Fruit fly (Drosophila melanogaster) whole organism, wandering third instar larva: ENCODE measurements around the gene CG9514.

Source experiments
- Abd-B ChIP-seq: fragments of >200 bp; optimal IDR thresholded peaks from 2 replicates; lab custom pipeline; 2017; ENCODE audit warnings: missing biosample characterization, missing genetic modification characterization
- CG32264 ChIP-seq: fragments of 200-800 bp; sonication (Bioruptor generic); optimal IDR thresholded peaks from 2 replicates; lab custom pipeline; 2016; ENCODE audit warnings: missing biosample characterization, missing genetic modification characterization
- CG9705 ChIP-seq: fragments of 200-800 bp; sonication (Bioruptor generic); optimal IDR thresholded peaks from 2 replicates; lab custom pipeline; 2018; ENCODE audit warnings: missing biosample characterization, mild to moderate bottlenecking, missing genetic modification characterization
- CrebA ChIP-seq: fragments of 200-800 bp; sonication (Bioruptor generic); optimal IDR thresholded peaks from 2 replicates; lab custom pipeline; 2016; ENCODE audit warnings: missing biosample characterization, mild to moderate bottlenecking, missing genetic modification characterization, borderline replicate concordance
- Dif ChIP-seq: fragments of 200-275, 200-300 bp; sonication (Bioruptor generic); optimal IDR thresholded peaks from 2 replicates; lab custom pipeline; 2018; ENCODE audit warnings: missing biosample characterization, missing genetic modification characterization; ENCODE audit not compliant: partially characterized antibody
- GATAd ChIP-seq: sonication (Bioruptor generic); optimal IDR thresholded peaks from 2 replicates; lab custom pipeline; 2016; ENCODE audit warnings: missing biosample characterization, missing genetic modification characterization
- HLH106 ChIP-seq: fragments of 200-800 bp; optimal IDR thresholded peaks from 3 replicates; lab custom pipeline; 2019; ENCODE audit warnings: missing biosample characterization, mild to moderate bottlenecking, missing genetic modification characterization, moderate library complexity
- Hnf4 ChIP-seq: fragments of 200-800 bp; sonication (Bioruptor generic); optimal IDR thresholded peaks from 2 replicates; lab custom pipeline; 2016; ENCODE audit warnings: missing biosample characterization, mild to moderate bottlenecking, missing genetic modification characterization
- Hr78 ChIP-seq: fragments of >200 bp; optimal IDR thresholded peaks from 2 replicates; lab custom pipeline; 2017; ENCODE audit warnings: missing biosample characterization, missing genetic modification characterization
- Hr83 ChIP-seq: fragments of 200-300 bp; sonication (Bioruptor generic); optimal IDR thresholded peaks from 2 replicates; lab custom pipeline; 2016; ENCODE audit warnings: missing biosample characterization, mild to moderate bottlenecking, missing genetic modification characterization, moderate library complexity; ENCODE audit not compliant: poor library complexity, severe bottlenecking
- Jra ChIP-seq: sonication (Bioruptor generic); optimal IDR thresholded peaks from 2 replicates; lab custom pipeline; 2016; ENCODE audit warnings: missing biosample characterization, missing genetic modification characterization
- Mio ChIP-seq: sonication (Bioruptor generic); optimal IDR thresholded peaks from 2 replicates; lab custom pipeline; 2016; ENCODE audit warnings: missing biosample characterization, missing genetic modification characterization
- Myc ChIP-seq: fragments of >200 bp; optimal IDR thresholded peaks from 2 replicates; lab custom pipeline; 2017
- N ChIP-seq: fragments of >200 bp; optimal IDR thresholded peaks from 2 replicates; lab custom pipeline; 2018; ENCODE audit warnings: missing biosample characterization, missing external identifiers, missing genetic modification characterization
- OdsH ChIP-seq: fragments of 200-800 bp; sonication (Bioruptor generic); optimal IDR thresholded peaks from 2 replicates; lab custom pipeline; 2016; ENCODE audit warnings: missing biosample characterization, mild to moderate bottlenecking, missing genetic modification characterization
- Rel ChIP-seq, 2 experiments: fragments of 200-800 bp; sonication (Bioruptor generic) in 1 of 2; optimal IDR thresholded peaks; 2 replicates in 1 of 2; 3 replicates in 1 of 2; lab custom pipeline; 2016 to 2019; ENCODE audit warnings: mild to moderate bottlenecking in 2 of 2, missing biosample characterization in 2 of 2, missing genetic modification characterization in 2 of 2, moderate library complexity in 1 of 2
- Sp1 ChIP-seq: fragments of 200-800 bp; sonication (Bioruptor generic); optimal IDR thresholded peaks from 3 replicates; lab custom pipeline; 2019; ENCODE audit warnings: missing biosample characterization, mild to moderate bottlenecking, missing genetic modification characterization, moderate library complexity
- Vsx2 ChIP-seq: fragments of 200-300, 225-300 bp; sonication (Bioruptor generic); optimal IDR thresholded peaks from 2 replicates; lab custom pipeline; 2018; ENCODE audit warnings: missing biosample characterization, missing genetic modification characterization; ENCODE audit not compliant: partially characterized antibody
- br ChIP-seq: fragments of 200-800 bp; sonication (Bioruptor generic); optimal IDR thresholded peaks from 2 replicates; lab custom pipeline; 2016; ENCODE audit warnings: missing biosample characterization, missing genetic modification characterization
- brk ChIP-seq: fragments of 200-800 bp; sonication (Bioruptor generic); optimal IDR thresholded peaks from 2 replicates; lab custom pipeline; 2016; ENCODE audit warnings: missing biosample characterization, mild to moderate bottlenecking, missing genetic modification characterization
- dmrt93B ChIP-seq: fragments of 200-800 bp; sonication (Bioruptor generic); optimal IDR thresholded peaks from 2 replicates; lab custom pipeline; 2018; ENCODE audit warnings: missing biosample characterization, mild to moderate bottlenecking, missing genetic modification characterization
- ey ChIP-seq: fragments of 200-800 bp; sonication (Bioruptor generic); optimal IDR thresholded peaks from 2 replicates; lab custom pipeline; 2016; ENCODE audit warnings: missing biosample characterization, missing genetic modification characterization
- foxo ChIP-seq, 2 experiments: fragments of 200-800 bp; sonication (Bioruptor generic); optimal IDR thresholded peaks; 2 replicates in 1 of 2; 3 replicates in 1 of 2; lab custom pipeline; 2016 to 2017; ENCODE audit warnings: missing biosample characterization in 2 of 2, missing genetic modification characterization in 2 of 2
- fru ChIP-seq: fragments of 200-800 bp; sonication (Bioruptor generic); optimal IDR thresholded peaks from 3 replicates; lab custom pipeline; 2016; ENCODE audit warnings: missing biosample characterization, mild to moderate bottlenecking, missing genetic modification characterization
- h ChIP-seq: fragments of 200-800 bp; sonication (Bioruptor generic); optimal IDR thresholded peaks from 3 replicates; lab custom pipeline; 2016; ENCODE audit warnings: missing biosample characterization, mild to moderate bottlenecking, missing genetic modification characterization
- jim ChIP-seq: fragments of 175-275, 200-325 bp; sonication (Bioruptor generic); optimal IDR thresholded peaks from 2 replicates; lab custom pipeline; 2016; ENCODE audit warnings: missing biosample characterization, mild to moderate bottlenecking, missing genetic modification characterization
- lola ChIP-seq: fragments of >200 bp; optimal IDR thresholded peaks from 2 replicates; lab custom pipeline; 2017; ENCODE audit warnings: missing biosample characterization, missing genetic modification characterization
- pan ChIP-seq: fragments of >200 bp; optimal IDR thresholded peaks from 2 replicates; lab custom pipeline; 2017
- psq ChIP-seq: fragments of 200-800 bp; sonication (Bioruptor generic); optimal IDR thresholded peaks from 3 replicates; lab custom pipeline; 2017; ENCODE audit warnings: missing biosample characterization, mild to moderate bottlenecking, missing genetic modification characterization, moderate library complexity
- rgr ChIP-seq: fragments of 200-800 bp; sonication (Bioruptor generic); optimal IDR thresholded peaks from 3 replicates; lab custom pipeline; 2016; ENCODE audit warnings: missing biosample characterization, mild to moderate bottlenecking, missing genetic modification characterization
- sv ChIP-seq: fragments of 200-800 bp; sonication (Bioruptor generic); optimal IDR thresholded peaks from 3 replicates; lab custom pipeline; 2016; ENCODE audit warnings: missing biosample characterization, missing genetic modification characterization
- tai ChIP-seq: sonication (Bioruptor generic); optimal IDR thresholded peaks from 2 replicates; lab custom pipeline; 2016; ENCODE audit warnings: missing biosample characterization, missing genetic modification characterization
- usp ChIP-seq: fragments of >200 bp; optimal IDR thresholded peaks from 2 replicates; lab custom pipeline; 2017; ENCODE audit warnings: missing biosample characterization, missing genetic modification characterization
- woc ChIP-seq: sonication (Bioruptor generic); optimal IDR thresholded peaks from 2 replicates; lab custom pipeline; 2016; ENCODE audit warnings: missing biosample characterization, mild to moderate bottlenecking, missing genetic modification characterization

Gene CG9514

dm6 chrX:14846116-14846614, 50.5 kb downstream of the CG9514 start:
- peak in 1 of 2 experiments; percentile 5 for TF ChIP-seq foxo (GFP tag; optimal IDR thresholded peaks at IDR 0.05; lab: Kevin White, UChicago)
- no peak for TF ChIP-seq tai (GFP tag; lab: Kevin White, UChicago)
- TF ChIP-seq h (GFP tag; lab: Kevin White, UChicago): peak; percentile 10
- no peak for TF ChIP-seq brk (GFP tag; lab: Kevin White, UChicago)
- TF ChIP-seq Rel (GFP tag; optimal IDR thresholded peaks at IDR 0.05; lab: Kevin White, UChicago): no peak
- no peak for TF ChIP-seq Rel (tag; optimal IDR thresholded peaks at IDR 0.05; lab: Kevin White, UChicago)
- TF ChIP-seq br (GFP tag; lab: Kevin White, UChicago): no peak
- TF ChIP-seq OdsH (GFP tag; lab: Kevin White, UChicago): no peak
- TF ChIP-seq, all 38 proteins: peak for 2

dm6 chrX:14844657-14845056, 52.0 kb downstream of the CG9514 start, which contains the start of gene CG12539:
Gene CG12539, minus strand, starts transcription at chrX:14844757.
- no peak for TF ChIP-seq jim (GFP tag; lab: Kevin White, UChicago)

- no peak for TF ChIP-seq Hnf4
- no peak for TF ChIP-seq Sp1 (GFP tag; lab: Kevin White, UChicago)
- no peak for TF ChIP-seq HLH106 (tag; lab: Kevin White, UChicago)
- no peak for TF ChIP-seq fru
- TF ChIP-seq N (GFP tag; lab: Kevin White, UChicago): no peak
- TF ChIP-seq jim (GFP tag; lab: Kevin White, UChicago): no peak
- TF ChIP-seq br (GFP tag; lab: Kevin White, UChicago): no peak
- no peak for TF ChIP-seq Jra (GFP tag; lab: Kevin White, UChicago)
- no peak for TF ChIP-seq foxo (GFP tag; optimal IDR thresholded peaks at IDR 0.05; lab: Kevin White, UChicago)
- TF ChIP-seq CrebA (GFP tag; lab: Kevin White, UChicago): no peak
- no peak for TF ChIP-seq h (GFP tag; lab: Kevin White, UChicago)
- TF ChIP-seq CG9705: no peak
- no peak for TF ChIP-seq Hr83 (GFP tag; lab: Kevin White, UChicago)
- TF ChIP-seq Vsx2 (GFP tag; lab: Kevin White, UChicago): no peak
- TF ChIP-seq rgr (GFP tag; lab: Kevin White, UChicago): no peak
- TF ChIP-seq lola (GFP tag; lab: Kevin White, UChicago): no peak
- no peak for TF ChIP-seq CG32264 (GFP tag; lab: Kevin White, UChicago)
- TF ChIP-seq tai (GFP tag; lab: Kevin White, UChicago): no peak
Measured at dm6 chrX:14841893-14842505, 54.7 kb downstream of the CG9514 start.

- TF ChIP-seq OdsH (GFP tag; lab: Kevin White, UChicago) (peak; percentile 23), dmrt93B (no peak), Sp1 (GFP tag; lab: Kevin White, UChicago) (peak; percentile 52), rgr (GFP tag; lab: Kevin White, UChicago) (peak; percentile 2), Abd-B (no peak), Mio (GFP tag; lab: Kevin White, UChicago) (no peak), brk (GFP tag; lab: Kevin White, UChicago) (no peak), Myc (lab: Kevin White, UChicago) (no peak), Hr78 (GFP tag; lab: Kevin White, UChicago) (no peak), tai (GFP tag; lab: Kevin White, UChicago) (no peak), br (GFP tag; lab: Kevin White, UChicago) (no peak), Dif (GFP tag; lab: Kevin White, UChicago) (no peak), ey (no peak), Rel (GFP tag; optimal IDR thresholded peaks at IDR 0.05; lab: Kevin White, UChicago) (no peak), Rel (tag; optimal IDR thresholded peaks at IDR 0.05; lab: Kevin White, UChicago) (no peak), Vsx2 (GFP tag; lab: Kevin White, UChicago) (no peak), jim (GFP tag; lab: Kevin White, UChicago) (no peak), CrebA (GFP tag; lab: Kevin White, UChicago) (no peak), psq (GFP tag; lab: Kevin White, UChicago) (no peak), fru (no peak), CG9705 (no peak), CG32264 (GFP tag; lab: Kevin White, UChicago) (no peak), N (GFP tag; lab: Kevin White, UChicago) (no peak), HLH106 (tag; lab: Kevin White, UChicago) (peak; percentile 50), GATAd (GFP tag; lab: Kevin White, UChicago) (no peak), usp (GFP tag; lab: Kevin White, UChicago) (no peak), woc (no peak), pan (lab: Kevin White, UChicago) (no peak), Jra (GFP tag; lab: Kevin White, UChicago) (no peak), sv (GFP tag; lab: Kevin White, UChicago) (no peak), foxo (GFP tag; optimal IDR thresholded peaks at IDR 0.05; lab: Kevin White, UChicago) (peak in 1 of 2 experiments; percentile 44)
Measured at dm6 chrX:14840417-14840872, 56.2 kb downstream of the CG9514 start.
